Worm (Caenorhabditis elegans): ENCODE data around the gene acbp-5.
A peak's percentile ranks its signal among the peaks of the same experiment; 100 is the strongest.

Gene acbp-5

DNA sequence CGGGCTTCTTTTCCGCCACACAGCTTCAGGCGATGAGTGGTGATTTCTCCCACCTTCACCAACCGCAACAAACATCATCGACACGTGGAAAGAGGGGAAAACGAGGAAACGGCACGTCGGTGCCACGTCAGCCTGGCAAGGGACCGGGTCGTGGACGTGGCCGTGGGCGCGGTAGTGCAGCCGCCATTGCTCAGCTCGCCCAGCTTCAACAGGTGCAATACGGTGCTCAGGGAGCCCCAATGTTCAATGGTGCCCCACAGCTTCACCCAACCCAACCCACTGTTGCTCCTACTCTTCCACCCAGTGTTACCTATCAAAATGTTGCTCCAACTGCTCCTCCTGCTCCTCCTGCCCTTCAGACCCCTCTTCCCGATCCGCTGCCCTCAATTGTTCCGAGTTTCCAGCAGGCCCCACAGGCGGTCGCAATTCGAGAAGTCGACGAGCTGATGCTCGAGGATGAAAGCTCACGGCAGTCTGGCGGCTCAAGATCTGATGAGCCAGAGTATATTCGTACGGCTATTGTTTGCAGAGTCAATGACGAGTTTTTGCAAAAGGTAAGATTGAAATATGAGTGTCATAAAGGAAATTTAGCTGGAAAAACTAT lies 4.5 kb upstream of the acbp-5 start:
- TF ChIP-seq ztf-23 (GFP tag; IDR thresholded peaks at IDR 0.05): no peak
- no peak for TF ChIP-seq med-1 (GFP tag; optimal IDR thresholded peaks at IDR 0.05; ENCODE audit: insufficient read depth)
- peak; percentile 48; the same call in 1 of the 2 replicates for TF ChIP-seq flt-1 (GFP tag; IDR thresholded peaks at IDR 0.05)
- no peak for TF ChIP-seq cog-1 (tag; optimal IDR thresholded peaks at IDR 0.05)
- no peak for TF ChIP-seq T22C8.4 (GFP tag; IDR thresholded peaks at IDR 0.05)

ce11 chrIII:13644279-13644678 lies 2.8 kb upstream of the acbp-5 start:
- TF ChIP-seq flt-1 (GFP tag; IDR thresholded peaks at IDR 0.05): 0 out of 2 replicates have a peak, but pooled peaks have one; percentile 18
- no peak for TF ChIP-seq med-1 (GFP tag; optimal IDR thresholded peaks at IDR 0.05; ENCODE audit: insufficient read depth)
- no peak for TF ChIP-seq ref-1 (GFP tag; conservative IDR thresholded peaks at IDR 0.05)

ce11 chrIII:13643534-13643933 lies 2.0 kb upstream of the acbp-5 start, which contains the start of the genes drr-2 and set-16:
Gene drr-2, minus strand, starts transcription at chrIII:13643570.
Gene set-16, plus strand, starts transcription at chrIII:13643916.
- TF ChIP-seq ref-1 (GFP tag; conservative IDR thresholded peaks at IDR 0.05) (no peak), T22C8.4 (GFP tag; IDR thresholded peaks at IDR 0.05) (peak; percentile 96), flt-1 (GFP tag; IDR thresholded peaks at IDR 0.05) (peak; percentile 84), cog-1 (tag; optimal IDR thresholded peaks at IDR 0.05) (peak; percentile 98), tab-1 (GFP tag; IDR thresholded peaks at IDR 0.05) (no peak), ztf-29 (GFP tag; IDR thresholded peaks at IDR 0.05) (no peak; the same call in 1 of the 2 replicates), ztf-23 (GFP tag; IDR thresholded peaks at IDR 0.05) (peak; percentile 100), med-1 (GFP tag; optimal IDR thresholded peaks at IDR 0.05; ENCODE audit: insufficient read depth) (peak; percentile 31), klf-2 (GFP tag; conservative IDR thresholded peaks at IDR 0.05) (no peak)

ce11 chrIII:13642776-13643175 lies 1.3 kb upstream of the acbp-5 start:
- TF ChIP-seq med-1 (GFP tag; optimal IDR thresholded peaks at IDR 0.05; ENCODE audit: insufficient read depth) (no peak), cog-1 (tag; optimal IDR thresholded peaks at IDR 0.05) (no peak), klf-2 (GFP tag; conservative IDR thresholded peaks at IDR 0.05) (no peak), tab-1 (GFP tag; IDR thresholded peaks at IDR 0.05) (no peak), ztf-29 (GFP tag; IDR thresholded peaks at IDR 0.05) (no peak), T22C8.4 (GFP tag; IDR thresholded peaks at IDR 0.05) (no peak), ztf-23 (GFP tag; IDR thresholded peaks at IDR 0.05) (no peak), flt-1 (GFP tag; IDR thresholded peaks at IDR 0.05) (no peak), ref-1 (GFP tag; conservative IDR thresholded peaks at IDR 0.05) (no peak)

ce11 chrIII:13642227-13642626 lies 739 bp upstream of the acbp-5 start, which contains the start of gene T12D8.10:
Gene T12D8.10, minus strand, starts transcription at chrIII:13642327.
- TF ChIP-seq ztf-29 (GFP tag; IDR thresholded peaks at IDR 0.05) (no peak), ref-1 (GFP tag; conservative IDR thresholded peaks at IDR 0.05) (no peak), T22C8.4 (GFP tag; IDR thresholded peaks at IDR 0.05) (no peak), klf-2 (GFP tag; conservative IDR thresholded peaks at IDR 0.05) (no peak), med-1 (GFP tag; optimal IDR thresholded peaks at IDR 0.05; ENCODE audit: insufficient read depth) (no peak), flt-1 (GFP tag; IDR thresholded peaks at IDR 0.05) (no peak), cog-1 (tag; optimal IDR thresholded peaks at IDR 0.05) (no peak), tab-1 (GFP tag; IDR thresholded peaks at IDR 0.05) (no peak), ztf-23 (GFP tag; IDR thresholded peaks at IDR 0.05) (no peak)

DNA sequence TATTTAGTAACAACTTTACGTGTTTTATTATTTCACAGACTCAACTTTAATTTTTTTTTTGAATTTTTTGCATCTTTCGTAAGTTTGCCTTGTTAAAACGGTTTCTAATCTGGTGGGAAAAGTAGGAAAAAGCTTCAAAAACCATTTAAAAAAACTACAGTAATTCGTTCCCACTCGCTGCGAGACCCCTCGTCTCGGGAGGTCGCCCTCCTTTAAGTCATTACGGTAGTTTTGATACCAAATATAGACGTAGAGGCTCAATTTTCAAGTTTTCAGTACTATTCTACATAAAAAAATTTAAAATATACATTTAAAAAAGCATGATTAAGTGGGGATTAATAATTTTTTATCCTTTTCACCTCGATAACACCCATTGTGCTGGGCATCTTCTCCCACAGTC lies 619 bp downstream of the acbp-5 start:
- TF ChIP-seq ref-1 (GFP tag; conservative IDR thresholded peaks at IDR 0.05) (no peak), T22C8.4 (GFP tag; IDR thresholded peaks at IDR 0.05) (no peak), cog-1 (tag; optimal IDR thresholded peaks at IDR 0.05) (no peak), ztf-23 (GFP tag; IDR thresholded peaks at IDR 0.05) (no peak), tab-1 (GFP tag; IDR thresholded peaks at IDR 0.05) (no peak)

ce11 chrIII:13640003-13640499 lies 1.4 kb downstream of the acbp-5 start:
- no peak for TF ChIP-seq klf-2 (GFP tag; conservative IDR thresholded peaks at IDR 0.05)
- TF ChIP-seq flt-1 (GFP tag; IDR thresholded peaks at IDR 0.05): no peak
- TF ChIP-seq tab-1 (GFP tag; IDR thresholded peaks at IDR 0.05): no peak
- TF ChIP-seq cog-1 (tag; optimal IDR thresholded peaks at IDR 0.05): no peak
- no peak for TF ChIP-seq med-1 (GFP tag; optimal IDR thresholded peaks at IDR 0.05; ENCODE audit: insufficient read depth)
- TF ChIP-seq ztf-29 (GFP tag; IDR thresholded peaks at IDR 0.05): no peak

ce11 chrIII:13637681-13638080 lies 3.8 kb downstream of the acbp-5 start:
- TF ChIP-seq ref-1 (GFP tag; conservative IDR thresholded peaks at IDR 0.05): no peak
- TF ChIP-seq klf-2 (GFP tag; conservative IDR thresholded peaks at IDR 0.05): no peak
- TF ChIP-seq T22C8.4 (GFP tag; IDR thresholded peaks at IDR 0.05): no peak
- TF ChIP-seq tab-1 (GFP tag; IDR thresholded peaks at IDR 0.05): no peak
- no peak for TF ChIP-seq med-1 (GFP tag; optimal IDR thresholded peaks at IDR 0.05; ENCODE audit: insufficient read depth)
- no peak for TF ChIP-seq ztf-29 (GFP tag; IDR thresholded peaks at IDR 0.05)
- TF ChIP-seq flt-1 (GFP tag; IDR thresholded peaks at IDR 0.05): no peak
- no peak for TF ChIP-seq ztf-23 (GFP tag; IDR thresholded peaks at IDR 0.05)
- no peak for TF ChIP-seq cog-1 (tag; optimal IDR thresholded peaks at IDR 0.05)

DNA sequence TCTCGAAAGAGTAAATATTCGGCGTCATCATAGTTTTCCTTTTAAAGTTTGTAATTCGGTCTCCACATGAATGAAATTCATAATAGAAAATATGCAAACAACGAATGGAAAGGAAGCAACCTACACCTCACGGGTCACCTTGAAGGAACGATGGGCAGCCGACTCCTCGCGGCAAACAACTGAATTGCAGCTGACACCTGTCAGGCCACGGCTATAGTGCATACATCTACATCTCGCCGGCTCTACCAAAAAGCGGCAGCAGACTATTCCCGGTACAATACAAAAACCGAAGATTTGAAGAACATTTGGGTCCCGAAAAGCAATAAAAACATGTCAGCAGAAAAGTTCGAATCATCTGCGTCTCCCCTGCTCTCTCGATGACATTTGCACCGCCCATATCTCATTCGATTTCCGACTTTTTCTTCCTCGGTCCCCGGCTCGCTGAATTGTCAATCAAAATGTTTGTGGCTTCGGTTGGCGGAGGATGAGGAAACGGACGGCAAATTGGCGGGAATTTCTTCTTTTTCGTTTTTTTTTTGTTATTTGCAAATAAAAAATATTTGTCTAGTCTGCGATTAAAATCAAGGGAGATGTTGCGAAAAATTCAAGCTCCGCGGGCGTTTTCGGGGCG lies 5.6 kb downstream of the acbp-5 start:
- TF ChIP-seq T22C8.4 (GFP tag; IDR thresholded peaks at IDR 0.05) (no peak), klf-2 (GFP tag; conservative IDR thresholded peaks at IDR 0.05) (no peak), ztf-29 (GFP tag; IDR thresholded peaks at IDR 0.05) (no peak), med-1 (GFP tag; optimal IDR thresholded peaks at IDR 0.05; ENCODE audit: insufficient read depth) (no peak), ztf-23 (GFP tag; IDR thresholded peaks at IDR 0.05) (no peak), flt-1 (GFP tag; IDR thresholded peaks at IDR 0.05) (no peak), ref-1 (GFP tag; conservative IDR thresholded peaks at IDR 0.05) (no peak), cog-1 (tag; optimal IDR thresholded peaks at IDR 0.05) (no peak), tab-1 (GFP tag; IDR thresholded peaks at IDR 0.05) (no peak)

- TF ChIP-seq ztf-29 (GFP tag; IDR thresholded peaks at IDR 0.05) (no peak), flt-1 (GFP tag; IDR thresholded peaks at IDR 0.05) (no peak), klf-2 (GFP tag; conservative IDR thresholded peaks at IDR 0.05) (no peak), T22C8.4 (GFP tag; IDR thresholded peaks at IDR 0.05) (no peak), ref-1 (GFP tag; conservative IDR thresholded peaks at IDR 0.05) (no peak), tab-1 (GFP tag; IDR thresholded peaks at IDR 0.05) (no peak), ztf-23 (GFP tag; IDR thresholded peaks at IDR 0.05) (no peak), med-1 (GFP tag; optimal IDR thresholded peaks at IDR 0.05; ENCODE audit: insufficient read depth) (no peak)
Observed at ce11 chrIII:13635235-13635634, 6.3 kb downstream of the acbp-5 start.
